Worm (Caenorhabditis elegans) whole organism, L4 larva: ENCODE results near the gene pbo-4.

ENCODE experiments used
- F10B5.3 ChIP-seq: sonication (generic microtip); optimal IDR thresholded peaks from 2 replicates; lab custom pipeline; 2016; ENCODE audit warnings: mild to moderate bottlenecking, missing genetic modification characterization, missing compliant biosample characterization
- F26F4.8 ChIP-seq: fragments of 200-800 bp; sonication (Bioruptor generic); conservative IDR thresholded peaks from 2 replicates; pipeline ENCODE4 v1.3.6; 2022; ENCODE audit warnings: missing genetic modification characterization, missing compliant biosample characterization
- Y105C5A.15 ChIP-seq: fragments of 200-800 bp; sonication (Bioruptor generic); IDR thresholded peaks from 2 replicates; pipeline ENCODE4 v1.3.6; 2022; ENCODE audit warnings: missing genetic modification characterization, missing compliant biosample characterization
- arid-1 ChIP-seq: fragments of 200-800 bp; sonication (Bioruptor generic); conservative IDR thresholded peaks from 2 replicates; pipeline ENCODE4 v1.3.6; 2022; ENCODE audit warnings: missing genetic modification reagents, missing genetic modification characterization, missing compliant biosample characterization
- ceh-28 ChIP-seq: fragments of 150-350 bp; optimal IDR thresholded peaks from 2 replicates; lab custom pipeline; 2014; ENCODE audit warnings: missing biosample characterization, missing genetic modification reagents, missing genetic modification characterization
- ceh-82 ChIP-seq: sonication (generic microtip); optimal IDR thresholded peaks from 2 replicates; lab custom pipeline; 2017; ENCODE audit warnings: missing biosample characterization, missing genetic modification characterization
- daf-16 ChIP-seq, 3 experiments: sonication (generic microtip); optimal IDR thresholded peaks; 2 replicates each; lab custom pipeline; 2016 to 2017; ENCODE audit warnings: missing genetic modification characterization in 3 of 3, missing genetic modification reagents in 3 of 3, mild to moderate bottlenecking in 2 of 3, missing compliant biosample characterization in 2 of 3, missing biosample characterization in 1 of 3, moderate library complexity in 1 of 3
- daf-8 ChIP-seq: fragments of 200-800 bp; sonication (Bioruptor generic); IDR thresholded peaks from 2 replicates; pipeline ENCODE4 v1.3.6; 2022; ENCODE audit warnings: missing genetic modification characterization, missing compliant biosample characterization
- dmd-6 ChIP-seq: fragments of 200-800 bp; sonication (Bioruptor generic); IDR thresholded peaks from 2 replicates; pipeline ENCODE4 v1.3.6; 2022; ENCODE audit warnings: missing genetic modification reagents, missing genetic modification characterization, missing compliant biosample characterization
- duxl-1 ChIP-seq: sonication (generic microtip); optimal IDR thresholded peaks from 2 replicates; lab custom pipeline; 2016; ENCODE audit warnings: mild to moderate bottlenecking, missing genetic modification characterization, moderate library complexity, missing compliant biosample characterization; ENCODE audit not compliant: poor library complexity
- dve-1 ChIP-seq: sonication (generic microtip); optimal IDR thresholded peaks from 2 replicates; lab custom pipeline; 2017; ENCODE audit warnings: antibody characterized with exemption, mild to moderate bottlenecking, missing genetic modification characterization, missing compliant biosample characterization; ENCODE audit not compliant: insufficient read depth
- fos-1 ChIP-seq: fragments of 150-350 bp; optimal IDR thresholded peaks from 2 replicates; lab custom pipeline; 2014; ENCODE audit warnings: missing biosample characterization, missing genetic modification characterization
- hif-1 ChIP-seq, 2 experiments: sonication (generic microtip); optimal IDR thresholded peaks; 2 replicates each; lab custom pipeline; 2016 to 2017; ENCODE audit warnings: missing compliant biosample characterization in 2 of 2, missing genetic modification characterization in 2 of 2, missing genetic modification reagents in 2 of 2, missing genotype in 2 of 2, mild to moderate bottlenecking in 1 of 2
- hlh-11 ChIP-seq: fragments of 200-800 bp; sonication (Bioruptor generic); optimal IDR thresholded peaks from 2 replicates; lab custom pipeline; 2018; ENCODE audit warnings: mild to moderate bottlenecking, missing genetic modification characterization, missing compliant biosample characterization
- hlh-30 ChIP-seq: sonication (generic microtip); optimal IDR thresholded peaks from 2 replicates; lab custom pipeline; 2017; ENCODE audit warnings: antibody characterized with exemption, mild to moderate bottlenecking, missing genetic modification characterization, missing compliant biosample characterization; ENCODE audit not compliant: insufficient read depth
- hmg-1.1 ChIP-seq: fragments of 200-800 bp; sonication (Bioruptor generic); IDR thresholded peaks from 2 replicates; pipeline ENCODE4 v1.3.6; 2022; ENCODE audit warnings: missing genetic modification reagents, missing genetic modification characterization, missing compliant biosample characterization
- lim-7 ChIP-seq: fragments of 200-800 bp; sonication (Bioruptor generic); IDR thresholded peaks from 2 replicates; pipeline ENCODE4 v1.3.6; 2022; ENCODE audit warnings: missing genetic modification characterization, missing compliant biosample characterization
- lin-1 ChIP-seq: fragments of 200-800 bp; sonication (Bioruptor generic); IDR thresholded peaks from 2 replicates; pipeline ENCODE4 v1.3.6; 2022; ENCODE audit warnings: missing genetic modification reagents, missing genetic modification characterization, missing compliant biosample characterization
- lin-15B ChIP-seq: fragments of 150-350 bp; sonication (generic microtip); optimal IDR thresholded peaks from 3 replicates; lab custom pipeline; 2014; ENCODE audit warnings: missing biosample characterization, missing genetic modification characterization
- lin-38 ChIP-seq: fragments of 200-800 bp; sonication (Bioruptor generic); IDR thresholded peaks from 2 replicates; pipeline ENCODE4 v1.3.6; 2022; ENCODE audit warnings: missing genetic modification reagents, missing genetic modification characterization, missing compliant biosample characterization
- lin-39 ChIP-seq: fragments of 150-350 bp; optimal IDR thresholded peaks from 2 replicates; lab custom pipeline; 2014; ENCODE audit warnings: missing biosample characterization, missing genetic modification reagents, missing genetic modification characterization
- madf-5 ChIP-seq, 2 experiments: fragments of 200-800 bp; sonication (Bioruptor generic); IDR thresholded peaks; 2 replicates each; pipeline ENCODE4 v1.3.6; 2022; ENCODE audit warnings: missing compliant biosample characterization in 2 of 2, missing genetic modification characterization in 2 of 2
- madf-9 ChIP-seq: fragments of 200-800 bp; sonication (Bioruptor generic); conservative IDR thresholded peaks from 2 replicates; pipeline ENCODE4 v1.3.6; 2022; ENCODE audit warnings: missing genetic modification reagents, missing genetic modification characterization, missing compliant biosample characterization
- mdl-1 ChIP-seq, 2 experiments: fragments of 150-350 bp in 1 of 2; sonication (generic microtip) in 1 of 2; optimal IDR thresholded peaks; 2 replicates each; lab custom pipeline; 2014 to 2017; ENCODE audit warnings: missing biosample characterization in 2 of 2, missing genetic modification characterization in 2 of 2
- mes-2 ChIP-seq: sonication (generic microtip); optimal IDR thresholded peaks from 2 replicates; lab custom pipeline; 2016; ENCODE audit warnings: missing genotype, mild to moderate bottlenecking, missing genetic modification characterization, missing compliant biosample characterization; ENCODE audit not compliant: poor library complexity, severe bottlenecking
- nhr-28 ChIP-seq: fragments of 150-350 bp; optimal IDR thresholded peaks from 2 replicates; lab custom pipeline; 2014; ENCODE audit warnings: missing biosample characterization, missing genetic modification characterization
- nhr-42 ChIP-seq: fragments of 200-800 bp; sonication (Bioruptor generic); IDR thresholded peaks from 2 replicates; pipeline ENCODE4 v1.3.6; 2022; ENCODE audit warnings: missing genetic modification characterization, missing compliant biosample characterization
- nhr-48 ChIP-seq: sonication (generic microtip); optimal IDR thresholded peaks from 2 replicates; lab custom pipeline; 2016; ENCODE audit warnings: mild to moderate bottlenecking, missing genetic modification characterization, missing compliant biosample characterization
- nhr-6 ChIP-seq: fragments of 150-350 bp; optimal IDR thresholded peaks from 2 replicates; lab custom pipeline; 2014; ENCODE audit warnings: missing biosample characterization, missing genetic modification characterization
- pha-4 ChIP-seq, 2 experiments: fragments of 150-350 bp in 1 of 2; fragments of 200-800 bp in 1 of 2; sonication (Bioruptor generic) in 1 of 2; IDR thresholded peaks in 1 of 2; optimal IDR thresholded peaks in 1 of 2; 2 replicates each; pipeline versions ENCODE4 v1.3.6 to Lab custom; 2014 to 2022; ENCODE audit warnings: missing genetic modification characterization in 2 of 2, missing genetic modification reagents in 2 of 2, missing biosample characterization in 1 of 2, missing compliant biosample characterization in 1 of 2
- php-3 ChIP-seq: fragments of 200-800 bp; sonication (Bioruptor generic); IDR thresholded peaks from 2 replicates; pipeline ENCODE4 v1.3.6; 2022; ENCODE audit warnings: missing genetic modification reagents, missing genetic modification characterization, missing compliant biosample characterization
- pqm-1 ChIP-seq: sonication (generic microtip); optimal IDR thresholded peaks from 2 replicates; lab custom pipeline; 2017; ENCODE audit warnings: missing biosample characterization, missing genetic modification characterization
- skn-1 ChIP-seq: fragments of 150-350 bp; optimal IDR thresholded peaks from 2 replicates; lab custom pipeline; 2014; ENCODE audit warnings: missing biosample characterization, missing genetic modification characterization
- tra-1 ChIP-seq: fragments of 200-800 bp; sonication (Bioruptor generic); IDR thresholded peaks from 2 replicates; pipeline ENCODE4 v1.3.6; 2022; ENCODE audit warnings: missing genetic modification reagents, missing genetic modification characterization, missing compliant biosample characterization
- unc-62 ChIP-seq, 3 experiments: fragments of 150-350 bp in 1 of 3; sonication (generic microtip); optimal IDR thresholded peaks in 2 of 3; peaks in 1 of 3; 1 replicate in 1 of 3; 2 replicates in 2 of 3; lab custom pipeline; 2014 to 2017; ENCODE audit warnings: missing biosample characterization in 3 of 3, missing genetic modification characterization in 3 of 3, missing genetic modification reagents in 3 of 3, missing genotype in 1 of 3
- zag-1 ChIP-seq: fragments of 150-350 bp; optimal IDR thresholded peaks from 2 replicates; lab custom pipeline; 2014; ENCODE audit warnings: missing biosample characterization, missing genetic modification characterization

The pbo-4 gene

ce11 chrX:10951168-10951567, 2.8 kb upstream of the pbo-4 start, which contains the start of gene K09C8.7:
Gene K09C8.7, minus strand, starts transcription at chrX:10951393.
- no peak for TF ChIP-seq daf-8 (GFP tag; lab: Robert Waterston, UW)
- no peak for TF ChIP-seq F10B5.3 (tag; lab: Kevin White, UChicago)
- TF ChIP-seq unc-62 (GFP tag; optimal IDR thresholded peaks at IDR 0.05 in 1 of 2; lab: Kevin White, UChicago), result peak in 1 of 2 experiments; percentile 74
- TF ChIP-seq unc-62 (tag; optimal IDR thresholded peaks at IDR 0.05; lab: Kevin White, UChicago), result no peak
- TF ChIP-seq hlh-30 (tag; lab: Kevin White, UChicago), result peak; percentile 13
- TF ChIP-seq daf-16 (GFP tag; optimal IDR thresholded peaks at IDR 0.05; lab: Kevin White, UChicago), result no peak
- peak; percentile 86 for TF ChIP-seq daf-16 (tag; optimal IDR thresholded peaks at IDR 0.05; lab: Kevin White, UChicago)

- no peak for TF ChIP-seq lin-39 (tag; lab: Kevin White, UChicago)
- no peak for TF ChIP-seq daf-16 (GFP tag; optimal IDR thresholded peaks at IDR 0.05; lab: Kevin White, UChicago)
- TF ChIP-seq daf-16 (tag; optimal IDR thresholded peaks at IDR 0.05; lab: Kevin White, UChicago), result peak; percentile 66
- TF ChIP-seq nhr-42 (GFP tag; lab: Robert Waterston, UW), result no peak
- 0 out of 2 replicates have a peak, but pooled peaks have one; percentile 15 for TF ChIP-seq dmd-6 (GFP tag; lab: Robert Waterston, UW)
- TF ChIP-seq madf-5 (GFP tag; IDR thresholded peaks at IDR 0.05; lab: Robert Waterston, UW), result no peak
- no peak for TF ChIP-seq hif-1 (tag; optimal IDR thresholded peaks at IDR 0.05; lab: Kevin White, UChicago)
- peak; percentile 39 for TF ChIP-seq nhr-48 (tag; lab: Kevin White, UChicago)
- TF ChIP-seq ceh-28 (tag; lab: Kevin White, UChicago), result no peak
- TF ChIP-seq fos-1 (tag; lab: Kevin White, UChicago), result no peak
- peak; percentile 39 for TF ChIP-seq dve-1 (tag; lab: Kevin White, UChicago)
- TF ChIP-seq php-3 (GFP tag; lab: Robert Waterston, UW), result peak; percentile 88
Measured at ce11 chrX:10951922-10952321, 2.0 kb upstream of the pbo-4 start.

- TF ChIP-seq madf-9 (no peak), lin-38 (no peak), lim-7 (GFP tag; lab: Robert Waterston, UW) (no peak), nhr-42 (GFP tag; lab: Robert Waterston, UW) (no peak), nhr-48 (tag; lab: Kevin White, UChicago) (peak; percentile 25), daf-16 (GFP tag; optimal IDR thresholded peaks at IDR 0.05; lab: Kevin White, UChicago) (no peak), daf-16 (tag; optimal IDR thresholded peaks at IDR 0.05; lab: Kevin White, UChicago) (peak; percentile 21), skn-1 (tag; lab: Kevin White, UChicago) (no peak), lin-1 (GFP tag; lab: Robert Waterston, UW) (0 out of 2 replicates have a peak, but pooled peaks have one; percentile 13), unc-62 (GFP tag; optimal IDR thresholded peaks at IDR 0.05 in 1 of 2; lab: Kevin White, UChicago) (peak in 1 of 2 experiments; percentile 92), unc-62 (tag; optimal IDR thresholded peaks at IDR 0.05; lab: Kevin White, UChicago) (no peak), ceh-28 (tag; lab: Kevin White, UChicago) (no peak), nhr-6 (tag; lab: Kevin White, UChicago) (no peak), Y105C5A.15 (GFP tag; lab: Robert Waterston, UW) (no peak), mdl-1 (tag; optimal IDR thresholded peaks at IDR 0.05; lab: Kevin White, UChicago) (no peak), dve-1 (tag; lab: Kevin White, UChicago) (peak; percentile 38), php-3 (GFP tag; lab: Robert Waterston, UW) (0 out of 2 replicates have a peak, but pooled peaks have one; percentile 48), duxl-1 (tag; lab: Kevin White, UChicago) (no peak), zag-1 (tag; lab: Kevin White, UChicago) (no peak), arid-1 (no peak), nhr-28 (tag; lab: Kevin White, UChicago) (peak; percentile 45), hlh-11 (peak; percentile 11), pha-4 (GFP tag; IDR thresholded peaks at IDR 0.05; lab: Robert Waterston, UW) (no peak), pha-4 (tag; optimal IDR thresholded peaks at IDR 0.05; lab: Kevin White, UChicago) (no peak), ceh-82 (tag; lab: Kevin White, UChicago) (no peak), lin-15B (tag; lab: Kevin White, UChicago) (no peak), F10B5.3 (tag; lab: Kevin White, UChicago) (no peak), pqm-1 (tag; lab: Kevin White, UChicago) (peak; percentile 5), tra-1 (GFP tag; lab: Robert Waterston, UW) (peak; percentile 38; the same call in 1 of the 2 replicates), hmg-1.1 (no peak), F26F4.8 (GFP tag; lab: Robert Waterston, UW) (no peak), dmd-6 (GFP tag; lab: Robert Waterston, UW) (peak; percentile 89), mes-2 (tag; lab: Kevin White, UChicago) (no peak)
Measured at ce11 chrX:10956972-10957678, 3.2 kb downstream of the pbo-4 start.
